Fruit fly (Drosophila melanogaster) whole organism, embryonic: Measurements from ENCODE around the gene pHCl-2.

ENCODE experiments used
- Abd-B ChIP-seq: fragments of 200-800 bp; sonication (Bioruptor generic); optimal IDR thresholded peaks from 2 replicates; lab custom pipeline; 2018; ENCODE audit warnings: missing biosample characterization, mild to moderate bottlenecking, missing genetic modification characterization, moderate library complexity
- B-H1 ChIP-seq: fragments of 200-800 bp; sonication (Bioruptor generic); IDR thresholded peaks from 3 replicates; pipeline ENCODE4 v1.3.6; 2022; ENCODE audit warnings: missing biosample characterization, missing genetic modification characterization
- CG10431 ChIP-seq: fragments of 200-800 bp; sonication (Bioruptor generic); optimal IDR thresholded peaks from 3 replicates; lab custom pipeline; 2018; ENCODE audit warnings: missing biosample characterization, mild to moderate bottlenecking, missing genetic modification characterization
- CG10979 ChIP-seq: fragments of 200-800 bp; sonication (Bioruptor generic); optimal IDR thresholded peaks from 2 replicates; lab custom pipeline; 2018; ENCODE audit warnings: missing biosample characterization, mild to moderate bottlenecking, missing genetic modification characterization, moderate library complexity
- CG12744 ChIP-seq: fragments of 200-800 bp; sonication (Bioruptor generic); optimal IDR thresholded peaks from 2 replicates; lab custom pipeline; 2016; ENCODE audit warnings: missing biosample characterization, missing genetic modification characterization
- CG13624 ChIP-seq: fragments of 200-800 bp; sonication (Bioruptor generic); optimal IDR thresholded peaks from 2 replicates; lab custom pipeline; 2016; ENCODE audit warnings: missing biosample characterization, missing genetic modification characterization
- CG13775 ChIP-seq: fragments of 200-800 bp; sonication (Bioruptor generic); optimal IDR thresholded peaks from 3 replicates; lab custom pipeline; 2017; ENCODE audit warnings: missing biosample characterization, mild to moderate bottlenecking, missing genetic modification characterization
- CG17802 ChIP-seq: fragments of 200-800 bp; sonication (Bioruptor generic); optimal IDR thresholded peaks from 2 replicates; lab custom pipeline; 2018; ENCODE audit warnings: missing biosample characterization, mild to moderate bottlenecking, missing genetic modification characterization, moderate library complexity
- CG18599 ChIP-seq: fragments of 200-800 bp; sonication (Bioruptor generic); optimal IDR thresholded peaks from 3 replicates; lab custom pipeline; 2017; ENCODE audit warnings: missing biosample characterization, missing genetic modification characterization, mild to moderate bottlenecking, moderate library complexity, missing genetic modification reagents
- CG2678 ChIP-seq: fragments of 200-800 bp; sonication (Bioruptor generic); optimal IDR thresholded peaks from 3 replicates; lab custom pipeline; 2019; ENCODE audit warnings: missing biosample characterization, mild to moderate bottlenecking, missing genetic modification characterization, moderate library complexity
- CG2875 ChIP-seq: fragments of 200-800 bp; sonication (Bioruptor generic); optimal IDR thresholded peaks from 2 replicates; lab custom pipeline; 2017; ENCODE audit warnings: missing biosample characterization, mild to moderate bottlenecking, missing genetic modification characterization, missing genetic modification reagents
- CG3281 ChIP-seq: fragments of 200-800 bp; sonication (Bioruptor generic); optimal IDR thresholded peaks from 3 replicates; lab custom pipeline; 2017; ENCODE audit warnings: missing biosample characterization, mild to moderate bottlenecking, missing genetic modification characterization
- CG3726 ChIP-seq: fragments of 200-800 bp; sonication (Bioruptor generic); IDR thresholded peaks from 3 replicates; pipeline ENCODE4, ENCODE4 v1.3.6; 2022; ENCODE audit warnings: missing biosample characterization, missing genetic modification characterization
- CG4282 ChIP-seq: fragments of 200-800 bp; sonication (Bioruptor generic); optimal IDR thresholded peaks from 2 replicates; lab custom pipeline; 2016; ENCODE audit warnings: missing biosample characterization, missing genetic modification characterization
- CG4328 ChIP-seq: fragments of 200-800 bp; sonication (Bioruptor generic); optimal IDR thresholded peaks from 3 replicates; lab custom pipeline; 2017; ENCODE audit warnings: missing biosample characterization, missing genetic modification reagents, missing genetic modification characterization
- CG6689 ChIP-seq: fragments of 200-800 bp; sonication (Bioruptor generic); IDR thresholded peaks from 2 replicates; pipeline ENCODE4 v1.3.6; 2022; ENCODE audit warnings: missing biosample characterization, missing genetic modification characterization
- CG6813 ChIP-seq: fragments of 200-800 bp; sonication (Bioruptor generic); optimal IDR thresholded peaks from 2 replicates; lab custom pipeline; 2017; ENCODE audit warnings: missing biosample characterization, missing genetic modification characterization, mild to moderate bottlenecking, moderate library complexity, missing genetic modification reagents
- CG7839 ChIP-seq: fragments of 200-800 bp; sonication (Bioruptor generic); optimal IDR thresholded peaks from 3 replicates; lab custom pipeline; 2018; ENCODE audit warnings: missing biosample characterization, mild to moderate bottlenecking, missing genetic modification characterization, moderate library complexity
- CG7987 ChIP-seq: fragments of 200-800 bp; sonication (Bioruptor generic); optimal IDR thresholded peaks from 2 replicates; lab custom pipeline; 2018; ENCODE audit warnings: missing biosample characterization, mild to moderate bottlenecking, missing genetic modification characterization, moderate library complexity
- CG9876 ChIP-seq: fragments of 200-800 bp; sonication (Bioruptor generic); optimal IDR thresholded peaks from 2 replicates; lab custom pipeline; 2016; ENCODE audit warnings: missing biosample characterization, missing genetic modification characterization
- Camta ChIP-seq: fragments of 200-800 bp; sonication (Bioruptor generic); optimal IDR thresholded peaks from 2 replicates; lab custom pipeline; 2016; ENCODE audit warnings: missing biosample characterization, missing genetic modification characterization
- Dll ChIP-seq: fragments of 200-800 bp; sonication (Bioruptor generic); IDR thresholded peaks from 4 replicates; pipeline ENCODE4 v1.3.6; 2022; ENCODE audit warnings: missing biosample characterization, missing genetic modification characterization; ENCODE audit not compliant: partially characterized antibody
- Ets97D ChIP-seq: fragments of 200-800 bp; sonication (Bioruptor generic); optimal IDR thresholded peaks from 3 replicates; lab custom pipeline; 2016; ENCODE audit warnings: missing biosample characterization, missing genetic modification characterization
- HLH4C ChIP-seq: fragments of 200-800 bp; sonication (Bioruptor generic); IDR thresholded peaks from 3 replicates; pipeline ENCODE4 v1.3.6; 2022; ENCODE audit warnings: missing biosample characterization, missing genetic modification characterization; ENCODE audit not compliant: partially characterized antibody
- Hr3 ChIP-seq: fragments of 200-800 bp; sonication (Bioruptor generic); optimal IDR thresholded peaks from 3 replicates; lab custom pipeline; 2016; ENCODE audit warnings: missing biosample characterization, missing genetic modification characterization
- MTF-1 ChIP-seq: fragments of 200-800 bp; sonication (Bioruptor generic); optimal IDR thresholded peaks from 2 replicates; lab custom pipeline; 2018; ENCODE audit warnings: missing biosample characterization, mild to moderate bottlenecking, missing genetic modification characterization, borderline replicate concordance
- Med ChIP-seq: fragments of 200-800 bp; sonication (Bioruptor generic); peaks from one replicate; lab custom pipeline; 2016; ENCODE audit warnings: missing biosample characterization, missing genetic modification characterization, mild to moderate bottlenecking, inconsistent platforms, moderate library complexity
- Meics ChIP-seq: fragments of 200-800 bp; sonication (Bioruptor generic); optimal IDR thresholded peaks from 2 replicates; lab custom pipeline; 2017; ENCODE audit warnings: missing biosample characterization, mild to moderate bottlenecking, missing genetic modification characterization
- Neu2 ChIP-seq: fragments of 200-800 bp; sonication (Bioruptor generic); optimal IDR thresholded peaks from 3 replicates; lab custom pipeline; 2016; ENCODE audit warnings: missing biosample characterization, missing genetic modification characterization, borderline replicate concordance
- NfI ChIP-seq: fragments of 200-800 bp; sonication (Bioruptor generic); optimal IDR thresholded peaks from 3 replicates; lab custom pipeline; 2018; ENCODE audit warnings: missing biosample characterization, mild to moderate bottlenecking, missing genetic modification characterization, moderate library complexity
- YL-1 ChIP-seq: fragments of 200-800 bp; sonication (Bioruptor generic); optimal IDR thresholded peaks from 3 replicates; lab custom pipeline; 2017; ENCODE audit warnings: missing biosample characterization, mild to moderate bottlenecking, missing genetic modification characterization
- ash1 ChIP-seq: fragments of 200-800 bp; sonication (Bioruptor generic); optimal IDR thresholded peaks from 2 replicates; lab custom pipeline; 2018; ENCODE audit warnings: missing biosample characterization, mild to moderate bottlenecking, missing genetic modification characterization
- bcd ChIP-seq: fragments of 200-800 bp; sonication (Bioruptor generic); optimal IDR thresholded peaks from 2 replicates; lab custom pipeline; 2017; ENCODE audit warnings: missing biosample characterization, mild to moderate bottlenecking, missing genetic modification characterization
- esg ChIP-seq: fragments of 200-800 bp; sonication (Bioruptor generic); conservative IDR thresholded peaks from 2 replicates; pipeline ENCODE4 v1.3.6; 2022; ENCODE audit warnings: missing biosample characterization, missing genetic modification characterization
- ftz-f1 ChIP-seq: fragments of 200-800 bp; sonication (Bioruptor generic); optimal IDR thresholded peaks from 2 replicates; lab custom pipeline; 2016; ENCODE audit warnings: missing biosample characterization, missing genetic modification characterization
- gcm2 ChIP-seq: fragments of 200-800 bp; sonication (Bioruptor generic); optimal IDR thresholded peaks from 2 replicates; lab custom pipeline; 2016; ENCODE audit warnings: missing biosample characterization, missing genetic modification characterization
- hkb ChIP-seq, 2 experiments: fragments of 200-800 bp in 1 of 2; fragments of >200 bp in 1 of 2; sonication (Bioruptor generic) in 1 of 2; IDR thresholded peaks in 1 of 2; optimal IDR thresholded peaks in 1 of 2; 2 replicates each; pipeline versions ENCODE4 v1.3.6 to Lab custom; 2017 to 2022; ENCODE audit warnings: missing biosample characterization in 1 of 2, missing genetic modification characterization in 1 of 2
- ken ChIP-seq: fragments of 200-800 bp; sonication (Bioruptor generic); IDR thresholded peaks from 3 replicates; pipeline ENCODE4 v1.3.6; 2022; ENCODE audit warnings: missing biosample characterization, missing genetic modification characterization
- lov ChIP-seq, 2 experiments: fragments of 200-800 bp in 1 of 2; fragments of >200 bp in 1 of 2; sonication (Bioruptor generic) in 1 of 2; IDR thresholded peaks in 1 of 2; optimal IDR thresholded peaks in 1 of 2; 2 replicates in 1 of 2; 3 replicates in 1 of 2; pipeline versions ENCODE4 v1.3.6 to Lab custom; 2017 to 2022; ENCODE audit warnings: missing biosample characterization in 1 of 2, missing genetic modification characterization in 1 of 2
- luna ChIP-seq: fragments of 200-800 bp; sonication (Bioruptor generic); optimal IDR thresholded peaks from 2 replicates; lab custom pipeline; 2016; ENCODE audit warnings: missing biosample characterization, missing genetic modification characterization
- nerfin-2 ChIP-seq: fragments of 200-800 bp; sonication (Bioruptor generic); IDR thresholded peaks from 2 replicates; pipeline ENCODE4 v1.3.6; 2022; ENCODE audit warnings: missing biosample characterization, missing genetic modification characterization; ENCODE audit not compliant: partially characterized antibody
- pan ChIP-seq, 4 experiments: fragments of >200 bp in 3 of 4; fragments of 200-800 bp in 1 of 4; sonication (Bioruptor generic) in 1 of 4; optimal IDR thresholded peaks in 3 of 4; IDR thresholded peaks in 1 of 4; 2 replicates each; pipeline versions ENCODE4 v1.3.6 to Lab custom; 2017 to 2022; ENCODE audit warnings: missing biosample characterization in 2 of 4, missing genetic modification characterization in 2 of 4, mixed read lengths in 1 of 4
- row ChIP-seq: fragments of 200-800 bp; sonication (Bioruptor generic); IDR thresholded peaks from 3 replicates; pipeline ENCODE4 v1.3.6; 2022; ENCODE audit warnings: missing biosample characterization, missing genetic modification characterization
- run ChIP-seq: fragments of 200-800 bp; sonication (Bioruptor generic); optimal IDR thresholded peaks from 3 replicates; lab custom pipeline; 2018; ENCODE audit warnings: missing biosample characterization, mild to moderate bottlenecking, missing genetic modification characterization
- stwl ChIP-seq: fragments of 200-800 bp; sonication (Bioruptor generic); optimal IDR thresholded peaks from 3 replicates; lab custom pipeline; 2018; ENCODE audit warnings: missing biosample characterization, mild to moderate bottlenecking, missing genetic modification characterization, moderate library complexity
- tap ChIP-seq: fragments of 200-800 bp; optimal IDR thresholded peaks from 3 replicates; lab custom pipeline; 2019; ENCODE audit warnings: missing biosample characterization, mild to moderate bottlenecking, missing genetic modification characterization, moderate library complexity
- trem ChIP-seq: fragments of 200-800 bp; optimal IDR thresholded peaks from 3 replicates; lab custom pipeline; 2019; ENCODE audit warnings: missing biosample characterization, mild to moderate bottlenecking, missing genetic modification characterization, moderate library complexity
- tx ChIP-seq: fragments of 200-800 bp; sonication (Bioruptor generic); optimal IDR thresholded peaks from 2 replicates; lab custom pipeline; 2016; ENCODE audit warnings: missing biosample characterization, missing genetic modification characterization
- yki ChIP-seq: fragments of >200 bp; optimal IDR thresholded peaks from 3 replicates; lab custom pipeline; 2018

The pHCl-2 gene

dm6 chr3R:31263934-31264333 is 41.2 kb downstream of the pHCl-2 start (continued):
- TF ChIP-seq esg (GFP tag; lab: Robert Waterston, UW) (no peak), CG10431 (GFP tag; lab: Kevin White, UChicago) (no peak), CG3281 (no peak), Hr3 (GFP tag; lab: Kevin White, UChicago) (no peak), row (GFP tag; lab: Robert Waterston, UW) (no peak), CG6813 (GFP tag; lab: Kevin White, UChicago) (no peak), B-H1 (no peak), CG17802 (no peak), CG10979 (tag; lab: Kevin White, UChicago) (no peak), Ets97D (GFP tag; lab: Kevin White, UChicago) (peak; percentile 97), run (tag; lab: Kevin White, UChicago) (no peak), CG4282 (GFP tag; lab: Kevin White, UChicago) (no peak), lov (optimal IDR thresholded peaks at IDR 0.05; lab: Kevin White, UChicago) (no peak), lov (GFP tag; IDR thresholded peaks at IDR 0.05; lab: Robert Waterston, UW) (0 out of 3 replicates have a peak, but pooled peaks have one; percentile 23), tap (no peak), YL-1 (GFP tag; lab: Kevin White, UChicago) (no peak), CG13624 (GFP tag; lab: Kevin White, UChicago) (peak; percentile 20), HLH4C (GFP tag; lab: Robert Waterston, UW) (no peak), Med (GFP tag; lab: Kevin White, UChicago) (peak; percentile 84), tx (GFP tag; lab: Kevin White, UChicago) (no peak), ken (GFP tag; lab: Robert Waterston, UW) (no peak), CG9876 (GFP tag; lab: Kevin White, UChicago) (no peak), CG2875 (GFP tag; lab: Kevin White, UChicago) (no peak), Dll (no peak), ftz-f1 (GFP tag; lab: Kevin White, UChicago) (peak; percentile 75), CG3726 (GFP tag; lab: Robert Waterston, UW) (no peak), hkb (optimal IDR thresholded peaks at IDR 0.05; lab: Kevin White, UChicago) (no peak), hkb (GFP tag; IDR thresholded peaks at IDR 0.05; lab: Robert Waterston, UW) (no peak), bcd (GFP tag; lab: Kevin White, UChicago) (peak; percentile 11), CG7839 (peak; percentile 22), NfI (GFP tag; lab: Kevin White, UChicago) (no peak), CG7987 (GFP tag; lab: Kevin White, UChicago) (peak; percentile 30), CG13775 (GFP tag; lab: Kevin White, UChicago) (no peak), luna (no peak), yki (no peak), CG18599 (GFP tag; lab: Kevin White, UChicago) (no peak), gcm2 (GFP tag; lab: Kevin White, UChicago) (no peak), pan (optimal IDR thresholded peaks at IDR 0.05; lab: Kevin White, UChicago) (no peak), pan (GFP tag; optimal IDR thresholded peaks at IDR 0.05 in 1 of 2, IDR thresholded peaks at IDR 0.05 in 1 of 2) (no peak), MTF-1 (GFP tag; lab: Kevin White, UChicago) (no peak), Abd-B (peak; percentile 16), CG4328 (GFP tag; lab: Kevin White, UChicago) (no peak), CG2678 (no peak), CG6689 (no peak), Neu2 (GFP tag; lab: Kevin White, UChicago) (no peak), trem (no peak), Meics (GFP tag; lab: Kevin White, UChicago) (no peak), ash1 (GFP tag; lab: Kevin White, UChicago) (no peak), stwl (peak; percentile 85), Camta (GFP tag; lab: Kevin White, UChicago) (no peak), nerfin-2 (GFP tag; lab: Robert Waterston, UW) (no peak), CG12744 (GFP tag; lab: Kevin White, UChicago) (no peak)
